Fruit fly (Drosophila melanogaster) Kc167 (cell line): ENCODE measurements around the gene Shawl.

Experiments
- h ChIP-seq: fragments of >200 bp; optimal IDR thresholded peaks from 3 replicates; lab custom pipeline; 2018; ENCODE audit warnings: missing external identifiers
- psq ChIP-seq: fragments of >200 bp; optimal IDR thresholded peaks from 2 replicates; lab custom pipeline; 2017; ENCODE audit warnings: missing external identifiers
- ttk ChIP-seq: sonication (Bioruptor generic); optimal IDR thresholded peaks from 2 replicates; lab custom pipeline; 2017; ENCODE audit warnings: missing external identifiers

- TF ChIP-seq h (lab: Kevin White, UChicago) (no peak), ttk (lab: Kevin White, UChicago) (no peak), psq (lab: Kevin White, UChicago) (no peak)
These were observed 11.6 kb upstream of the Shawl start, which contains the start of gene Fbp2 for dm6 chr2L:9426534-9426933.
